Worm (Caenorhabditis elegans) whole organism, early embryonic: ENCODE results near the gene grd-6.
A peak's percentile ranks its signal among the peaks of the same experiment; 100 is the strongest.

Source experiments
- B0310.2 ChIP-seq: sonication (generic microtip); optimal IDR thresholded peaks from 2 replicates; lab custom pipeline; 2016; ENCODE audit warnings: mild to moderate bottlenecking, missing genetic modification characterization, missing compliant biosample characterization
- F13C5.2 ChIP-seq: sonication (generic microtip); optimal IDR thresholded peaks from 2 replicates; lab custom pipeline; 2017; ENCODE audit warnings: mild to moderate bottlenecking, missing genetic modification characterization, inconsistent platforms, missing compliant biosample characterization
- aly-1 ChIP-seq: sonication (generic microtip); optimal IDR thresholded peaks from 2 replicates; lab custom pipeline; 2016; ENCODE audit warnings: missing genetic modification characterization, missing compliant biosample characterization
- ama-1 ChIP-seq: fragments of 150-350 bp; optimal IDR thresholded peaks from 2 replicates; lab custom pipeline; 2014
- ceh-13 ChIP-seq: fragments of 200-800 bp; sonication (Bioruptor generic); optimal IDR thresholded peaks from 2 replicates; lab custom pipeline; 2018; ENCODE audit warnings: mild to moderate bottlenecking, missing genetic modification characterization, missing compliant biosample characterization
- ceh-36 ChIP-seq: sonication (generic microtip); optimal IDR thresholded peaks from 2 replicates; lab custom pipeline; 2016; ENCODE audit warnings: missing genetic modification characterization, inconsistent platforms, missing compliant biosample characterization
- ets-7 ChIP-seq: sonication (generic microtip); optimal IDR thresholded peaks from 2 replicates; lab custom pipeline; 2016; ENCODE audit warnings: missing genotype, missing genetic modification characterization, missing compliant biosample characterization
- flt-1 ChIP-seq: fragments of 200-800 bp; sonication (Bioruptor generic); IDR thresholded peaks from 2 replicates; pipeline ENCODE4 v1.3.6; 2022; ENCODE audit warnings: missing genetic modification characterization, missing compliant biosample characterization
- hmbx-1 ChIP-seq: sonication (generic microtip); optimal IDR thresholded peaks from 2 replicates; lab custom pipeline; 2016; ENCODE audit warnings: mild to moderate bottlenecking, missing genetic modification characterization, missing compliant biosample characterization
- hmg-4 ChIP-seq: fragments of 200-800 bp; sonication (Bioruptor generic); optimal IDR thresholded peaks from 2 replicates; lab custom pipeline; 2018; ENCODE audit warnings: mild to moderate bottlenecking, missing genetic modification characterization, missing compliant biosample characterization
- hnd-1 ChIP-seq: sonication (generic microtip); optimal IDR thresholded peaks from 2 replicates; lab custom pipeline; 2016; ENCODE audit warnings: missing genetic modification characterization, missing compliant biosample characterization
- pes-1 ChIP-seq: fragments of 200-800 bp; sonication (Bioruptor generic); IDR thresholded peaks from 2 replicates; pipeline ENCODE4 v1.3.6; 2022; ENCODE audit warnings: missing genetic modification reagents, missing genetic modification characterization, missing compliant biosample characterization
- scrt-1 ChIP-seq: fragments of 200-800 bp; sonication (Bioruptor generic); IDR thresholded peaks from 2 replicates; pipeline ENCODE4 v1.3.6; 2022; ENCODE audit warnings: missing genetic modification characterization, missing compliant biosample characterization
- sea-1 ChIP-seq: fragments of 200-800 bp; sonication (Bioruptor generic); conservative IDR thresholded peaks from 2 replicates; pipeline ENCODE4 v1.3.6; 2022; ENCODE audit warnings: missing genetic modification characterization, missing compliant biosample characterization
- tbx-11 ChIP-seq: fragments of 200-800 bp; sonication (Bioruptor generic); IDR thresholded peaks from 2 replicates; pipeline ENCODE4 v1.3.6; 2022; ENCODE audit warnings: missing genetic modification characterization, missing compliant biosample characterization
- tbx-37 ChIP-seq: fragments of 200-800 bp; sonication (Bioruptor generic); conservative IDR thresholded peaks from 2 replicates; pipeline ENCODE4 v1.3.6; 2022; ENCODE audit warnings: missing genetic modification reagents, missing genetic modification characterization, missing compliant biosample characterization
- tra-4 ChIP-seq: sonication (generic microtip); optimal IDR thresholded peaks from 2 replicates; lab custom pipeline; 2017; ENCODE audit warnings: missing genetic modification characterization, missing compliant biosample characterization

The grd-6 gene

DNA sequence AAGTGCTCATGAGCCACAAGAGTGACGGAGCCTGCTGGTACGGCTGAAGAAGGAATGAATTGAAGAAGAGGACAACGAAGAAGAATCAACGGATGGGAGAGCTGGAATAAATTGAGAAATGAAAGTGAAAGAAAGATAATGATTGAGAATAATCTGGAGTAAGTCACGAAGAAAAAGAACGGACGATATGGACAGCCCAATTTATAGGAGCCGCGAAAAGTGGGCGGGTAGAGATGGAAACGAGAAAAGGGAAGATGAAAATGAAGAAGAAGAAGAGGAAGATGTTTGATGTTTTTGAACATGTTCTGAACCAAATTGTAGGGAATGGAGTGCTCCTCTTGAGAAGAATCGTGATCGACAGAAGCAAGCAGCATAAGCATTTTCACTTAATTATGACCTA is 44.7 kb downstream of the grd-6 start, which contains the start of gene slc-17.7:
TSS of gene slc-17.7 (minus strand) at position 101 of the 400 bp plus-strand sequence.
- TF ChIP-seq scrt-1 (GFP tag; lab: Robert Waterston, UW) (no peak), hmg-4 (no peak), flt-1 (no peak), F13C5.2 (tag; lab: Kevin White, UChicago) (no peak), ets-7 (tag; lab: Kevin White, UChicago) (no peak), ceh-36 (tag; lab: Kevin White, UChicago) (no peak), B0310.2 (tag; lab: Kevin White, UChicago) (no peak), tbx-37 (GFP tag; lab: Robert Waterston, UW) (no peak), aly-1 (tag; lab: Kevin White, UChicago) (no peak), ceh-13 (GFP tag; lab: Kevin White, UChicago) (no peak), hmbx-1 (tag; lab: Kevin White, UChicago) (no peak)

ce11 chrV:9268202-9268601 is 46.5 kb downstream of the grd-6 start:
- TF ChIP-seq tbx-11 (GFP tag; lab: Robert Waterston, UW) (no peak), ama-1 (no peak), F13C5.2 (tag; lab: Kevin White, UChicago) (no peak), B0310.2 (tag; lab: Kevin White, UChicago) (no peak), tbx-37 (GFP tag; lab: Robert Waterston, UW) (no peak)

DNA sequence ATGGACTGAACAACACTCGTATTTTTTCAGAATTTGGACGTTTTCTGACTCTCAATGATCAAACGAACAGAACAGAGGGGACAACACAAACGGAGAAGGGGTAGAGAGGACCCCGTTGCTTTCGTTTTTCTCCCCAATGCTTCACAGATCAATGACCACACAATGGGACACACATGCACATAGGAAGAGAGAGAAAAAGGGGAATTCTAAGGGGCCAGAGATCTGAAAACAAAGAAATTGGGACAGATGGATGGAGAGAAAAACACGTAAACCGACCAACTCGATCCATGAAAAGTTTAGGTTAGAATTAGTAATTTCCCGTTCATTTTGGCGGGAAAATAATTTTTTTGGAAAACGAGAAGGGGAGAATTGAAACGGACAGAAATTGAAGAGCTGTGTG is 48.8 kb downstream of the grd-6 start:
- TF ChIP-seq hnd-1 (tag; lab: Kevin White, UChicago) (no peak), hmbx-1 (tag; lab: Kevin White, UChicago) (no peak), tra-4 (no peak), pes-1 (GFP tag; lab: Robert Waterston, UW) (no peak), sea-1 (no peak), hmg-4 (no peak), scrt-1 (GFP tag; lab: Robert Waterston, UW) (no peak), ets-7 (tag; lab: Kevin White, UChicago) (no peak), tbx-11 (GFP tag; lab: Robert Waterston, UW) (no peak), aly-1 (tag; lab: Kevin White, UChicago) (no peak), tbx-37 (GFP tag; lab: Robert Waterston, UW) (no peak), flt-1 (no peak), ceh-13 (GFP tag; lab: Kevin White, UChicago) (no peak), F13C5.2 (tag; lab: Kevin White, UChicago) (no peak), ama-1 (no peak), ceh-36 (tag; lab: Kevin White, UChicago) (no peak), B0310.2 (tag; lab: Kevin White, UChicago) (no peak)

ce11 chrV:9271835-9272234 is 50.2 kb downstream of the grd-6 start:
- TF ChIP-seq aly-1 (tag; lab: Kevin White, UChicago) = no peak
- no peak for TF ChIP-seq ama-1
- TF ChIP-seq hmbx-1 (tag; lab: Kevin White, UChicago) = no peak
- TF ChIP-seq F13C5.2 (tag; lab: Kevin White, UChicago) = no peak
- no peak for TF ChIP-seq hmg-4
- TF ChIP-seq ets-7 (tag; lab: Kevin White, UChicago) = no peak
- no peak for TF ChIP-seq ceh-36 (tag; lab: Kevin White, UChicago)
- TF ChIP-seq tbx-37 (GFP tag; lab: Robert Waterston, UW) = no peak
- no peak for TF ChIP-seq tra-4
- TF ChIP-seq B0310.2 (tag; lab: Kevin White, UChicago) = no peak
- no peak for TF ChIP-seq sea-1
- TF ChIP-seq pes-1 (GFP tag; lab: Robert Waterston, UW) = no peak
- TF ChIP-seq hnd-1 (tag; lab: Kevin White, UChicago) = no peak
- no peak for TF ChIP-seq scrt-1 (GFP tag; lab: Robert Waterston, UW)
- TF ChIP-seq ceh-13 (GFP tag; lab: Kevin White, UChicago) = no peak
- no peak for TF ChIP-seq tbx-11 (GFP tag; lab: Robert Waterston, UW)

DNA sequence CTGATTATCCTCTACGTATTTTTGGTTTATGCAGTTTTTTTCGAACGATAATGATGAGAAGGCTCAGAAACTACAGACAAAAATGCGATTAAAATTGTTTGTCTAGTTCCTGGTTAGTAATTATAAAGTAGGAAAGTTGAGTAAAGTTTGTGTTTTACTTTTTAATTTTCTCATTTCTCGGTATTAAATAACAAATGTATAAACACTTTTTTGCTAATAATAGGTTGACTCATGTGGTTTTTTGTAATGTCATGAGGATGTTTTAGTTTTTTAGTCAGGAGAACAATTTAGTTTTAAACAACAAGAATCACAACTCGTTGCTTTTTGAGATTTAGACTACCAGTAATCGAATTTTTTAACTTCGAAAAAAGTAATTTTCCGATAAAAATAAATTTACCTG is 51.0 kb downstream of the grd-6 start:
- no peak for TF ChIP-seq hnd-1 (tag; lab: Kevin White, UChicago)
- TF ChIP-seq ceh-13 (GFP tag; lab: Kevin White, UChicago) = no peak
- no peak for TF ChIP-seq hmg-4
- TF ChIP-seq sea-1 = no peak
- TF ChIP-seq tbx-37 (GFP tag; lab: Robert Waterston, UW) = no peak

DNA sequence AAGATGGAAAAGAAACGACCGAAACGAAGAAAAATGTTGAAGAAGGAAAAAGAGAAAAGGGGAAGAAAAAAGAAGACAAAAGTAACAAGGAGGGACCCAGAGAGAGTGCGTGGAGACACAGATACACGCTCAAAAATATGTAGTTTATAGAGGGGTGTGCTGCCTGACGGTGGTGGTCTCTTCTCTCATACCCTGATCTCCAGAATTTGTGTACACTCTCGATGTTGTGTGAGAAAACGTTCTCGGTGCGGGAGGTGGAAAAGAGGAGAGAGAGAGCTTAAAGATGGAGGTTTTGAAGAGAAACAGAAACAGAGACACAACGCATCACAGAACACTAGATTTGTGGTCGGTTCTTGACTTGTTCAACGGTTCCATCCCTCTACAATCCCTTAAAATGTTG is 51.9 kb downstream of the grd-6 start:
- no peak for TF ChIP-seq hnd-1 (tag; lab: Kevin White, UChicago)
- peak; percentile 69 for TF ChIP-seq hmg-4
